Fruit fly (Drosophila melanogaster): ENCODE measurements around the gene Atg2.
A peak's percentile ranks its signal among the peaks of the same experiment; 100 is the strongest.

The Atg2 gene

dm6 chr3L:2773968-2774461 lies at the start of gene Atg2, which contains the start of gene CG12093:
Gene Atg2, plus strand, starts transcription at chr3L:2774338.
Gene CG12093, minus strand, starts transcription at chr3L:2774007.
- TF ChIP-seq CG9948 (tag; optimal IDR thresholded peaks at IDR 0.05) (peak; percentile 89), rn (GFP tag; IDR thresholded peaks at IDR 0.05) (peak; percentile 88), Pif1A (GFP tag; optimal IDR thresholded peaks at IDR 0.05) (no peak), CG34367 (tag; optimal IDR thresholded peaks at IDR 0.05) (peak; percentile 88), Ets98B (GFP tag; IDR thresholded peaks at IDR 0.05) (peak; percentile 89), CG17806 (tag; optimal IDR thresholded peaks at IDR 0.05) (peak; percentile 88), CG4496 (GFP tag; IDR thresholded peaks at IDR 0.05) (peak; percentile 95), CG32121 (GFP tag; IDR thresholded peaks at IDR 0.05) (peak; percentile 91), CG10348 (GFP tag; IDR thresholded peaks at IDR 0.05) (peak; percentile 70), EcR (GFP tag; optimal IDR thresholded peaks at IDR 0.05) (peak; percentile 31), gl (tag; optimal IDR thresholded peaks at IDR 0.05) (peak; percentile 69), CG13204 (GFP tag; optimal IDR thresholded peaks at IDR 0.05) (no peak), CG8301 (tag; optimal IDR thresholded peaks at IDR 0.05) (peak; percentile 86), CG12605 (GFP tag; IDR thresholded peaks at IDR 0.05) (peak; percentile 87), CG8159 (tag; optimal IDR thresholded peaks at IDR 0.05) (peak; percentile 92), fd96Ca (GFP tag; IDR thresholded peaks at IDR 0.05) (peak; percentile 87), CG14655 (GFP tag; optimal IDR thresholded peaks at IDR 0.05) (no peak), D1 (tag; optimal IDR thresholded peaks at IDR 0.05) (no peak), Snoo (tag; optimal IDR thresholded peaks at IDR 0.05) (peak; percentile 92), Pif1B (GFP tag; optimal IDR thresholded peaks at IDR 0.05) (no peak), CG15710 (tag; optimal IDR thresholded peaks at IDR 0.05) (peak; percentile 95)

- peak; percentile 68 for TF ChIP-seq Ets98B (GFP tag; IDR thresholded peaks at IDR 0.05)
- peak; percentile 36; the same call in 1 of the 2 replicates for TF ChIP-seq CG12605 (GFP tag; IDR thresholded peaks at IDR 0.05)
- no peak for TF ChIP-seq CG14655 (GFP tag; optimal IDR thresholded peaks at IDR 0.05)
- no peak for TF ChIP-seq gl (tag; optimal IDR thresholded peaks at IDR 0.05)
- no peak for TF ChIP-seq Pif1B (GFP tag; optimal IDR thresholded peaks at IDR 0.05)
- peak; percentile 76 for TF ChIP-seq CG4496 (GFP tag; IDR thresholded peaks at IDR 0.05)
- TF ChIP-seq CG17806 (tag; optimal IDR thresholded peaks at IDR 0.05), result no peak
- TF ChIP-seq fd96Ca (GFP tag; IDR thresholded peaks at IDR 0.05), result peak; percentile 71; the same call in 2 of the 3 replicates
- no peak for TF ChIP-seq CG15710 (tag; optimal IDR thresholded peaks at IDR 0.05)
- TF ChIP-seq CG13204 (GFP tag; optimal IDR thresholded peaks at IDR 0.05), result no peak
- TF ChIP-seq CG9948 (tag; optimal IDR thresholded peaks at IDR 0.05), result no peak
- TF ChIP-seq CG32121 (GFP tag; IDR thresholded peaks at IDR 0.05), result peak; percentile 84
- TF ChIP-seq Pif1A (GFP tag; optimal IDR thresholded peaks at IDR 0.05), result no peak
- no peak for TF ChIP-seq CG34367 (tag; optimal IDR thresholded peaks at IDR 0.05)
- TF ChIP-seq CG10348 (GFP tag; IDR thresholded peaks at IDR 0.05), result no peak
- no peak for TF ChIP-seq Snoo (tag; optimal IDR thresholded peaks at IDR 0.05)
- TF ChIP-seq CG8301 (tag; optimal IDR thresholded peaks at IDR 0.05), result no peak
- 0 out of 2 replicates have a peak, but pooled peaks have one; percentile 40 for TF ChIP-seq rn (GFP tag; IDR thresholded peaks at IDR 0.05)
Measured at dm6 chr3L:2727023-2727422, 47.1 kb upstream of the Atg2 start.

- TF ChIP-seq fd96Ca (GFP tag; IDR thresholded peaks at IDR 0.05) (peak; percentile 35; the same call in 1 of the 3 replicates), Pif1B (GFP tag; optimal IDR thresholded peaks at IDR 0.05) (no peak), CG15710 (tag; optimal IDR thresholded peaks at IDR 0.05) (no peak), CG13204 (GFP tag; optimal IDR thresholded peaks at IDR 0.05) (no peak), EcR (GFP tag; optimal IDR thresholded peaks at IDR 0.05) (no peak), rn (GFP tag; IDR thresholded peaks at IDR 0.05) (no peak), CG9948 (tag; optimal IDR thresholded peaks at IDR 0.05) (no peak), CG8301 (tag; optimal IDR thresholded peaks at IDR 0.05) (no peak), Snoo (tag; optimal IDR thresholded peaks at IDR 0.05) (no peak), CG4496 (GFP tag; IDR thresholded peaks at IDR 0.05) (peak; percentile 57; the same call in 1 of the 3 replicates), CG12605 (GFP tag; IDR thresholded peaks at IDR 0.05) (no peak), CG10348 (GFP tag; IDR thresholded peaks at IDR 0.05) (no peak), gl (tag; optimal IDR thresholded peaks at IDR 0.05) (no peak), CG17806 (tag; optimal IDR thresholded peaks at IDR 0.05) (no peak), CG32121 (GFP tag; IDR thresholded peaks at IDR 0.05) (peak; percentile 56; the same call in 1 of the 2 replicates), Pif1A (GFP tag; optimal IDR thresholded peaks at IDR 0.05) (no peak), CG14655 (GFP tag; optimal IDR thresholded peaks at IDR 0.05) (peak; percentile 10), Ets98B (GFP tag; IDR thresholded peaks at IDR 0.05) (peak; percentile 60), D1 (tag; optimal IDR thresholded peaks at IDR 0.05) (no peak), CG8159 (tag; optimal IDR thresholded peaks at IDR 0.05) (no peak), CG34367 (tag; optimal IDR thresholded peaks at IDR 0.05) (no peak)
Measured at dm6 chr3L:2730911-2731310, 43.2 kb upstream of the Atg2 start.

dm6 chr3L:2733208-2733607 lies 40.9 kb upstream of the Atg2 start:
- TF ChIP-seq CG34367 (tag; optimal IDR thresholded peaks at IDR 0.05), result no peak
- TF ChIP-seq CG9948 (tag; optimal IDR thresholded peaks at IDR 0.05), result no peak
- peak; percentile 54 for TF ChIP-seq CG14655 (GFP tag; optimal IDR thresholded peaks at IDR 0.05)
- TF ChIP-seq fd96Ca (GFP tag; IDR thresholded peaks at IDR 0.05), result peak; percentile 77; the same call in 2 of the 3 replicates
- TF ChIP-seq CG15710 (tag; optimal IDR thresholded peaks at IDR 0.05), result no peak
- TF ChIP-seq CG10348 (GFP tag; IDR thresholded peaks at IDR 0.05), result 0 out of 2 replicates have a peak, but pooled peaks have one; percentile 38
- no peak for TF ChIP-seq gl (tag; optimal IDR thresholded peaks at IDR 0.05)
- no peak for TF ChIP-seq Snoo (tag; optimal IDR thresholded peaks at IDR 0.05)
- TF ChIP-seq rn (GFP tag; IDR thresholded peaks at IDR 0.05), result 0 out of 2 replicates have a peak, but pooled peaks have one; percentile 15
- peak; percentile 14 for TF ChIP-seq Pif1B (GFP tag; optimal IDR thresholded peaks at IDR 0.05)
- TF ChIP-seq CG13204 (GFP tag; optimal IDR thresholded peaks at IDR 0.05), result no peak
- TF ChIP-seq Ets98B (GFP tag; IDR thresholded peaks at IDR 0.05), result peak; percentile 80
- TF ChIP-seq CG4496 (GFP tag; IDR thresholded peaks at IDR 0.05), result peak; percentile 86
- peak; percentile 14 for TF ChIP-seq CG8159 (tag; optimal IDR thresholded peaks at IDR 0.05)
- TF ChIP-seq D1 (tag; optimal IDR thresholded peaks at IDR 0.05), result no peak
- peak; percentile 82 for TF ChIP-seq CG32121 (GFP tag; IDR thresholded peaks at IDR 0.05)
- TF ChIP-seq EcR (GFP tag; optimal IDR thresholded peaks at IDR 0.05), result no peak
- TF ChIP-seq CG8301 (tag; optimal IDR thresholded peaks at IDR 0.05), result peak; percentile 45
- no peak for TF ChIP-seq CG17806 (tag; optimal IDR thresholded peaks at IDR 0.05)
- TF ChIP-seq CG12605 (GFP tag; IDR thresholded peaks at IDR 0.05), result peak; percentile 30; the same call in 1 of the 2 replicates
- TF ChIP-seq Pif1A (GFP tag; optimal IDR thresholded peaks at IDR 0.05), result peak; percentile 46

All from whole organism, pupa.